Worm (Caenorhabditis elegans): ENCODE measurements around the gene nstp-2.

- TF ChIP-seq flt-1 (GFP tag; IDR thresholded peaks at IDR 0.05) (no peak), ztf-29 (GFP tag; IDR thresholded peaks at IDR 0.05) (no peak), T22C8.4 (GFP tag; IDR thresholded peaks at IDR 0.05) (no peak), tab-1 (GFP tag; IDR thresholded peaks at IDR 0.05) (no peak), med-1 (GFP tag; optimal IDR thresholded peaks at IDR 0.05; ENCODE audit: insufficient read depth) (no peak), ref-1 (GFP tag; conservative IDR thresholded peaks at IDR 0.05) (no peak), klf-2 (GFP tag; conservative IDR thresholded peaks at IDR 0.05) (no peak), cog-1 (tag; optimal IDR thresholded peaks at IDR 0.05) (no peak)
Observed at ce11 chrIV:6599447-6599846, 6.5 kb downstream of the nstp-2 start, which contains the start of gene F38A5.8.
